Worm (Caenorhabditis elegans) whole organism, L4 larva: ENCODE data around the gene snf-7.

Experiments
- mdt-29 ChIP-seq: fragments of 200-800 bp; sonication (Bioruptor generic); IDR thresholded peaks from 2 replicates; pipeline ENCODE4 v1.3.6; 2022; ENCODE audit warnings: missing genetic modification reagents, missing genetic modification characterization, missing compliant biosample characterization
- unc-62 ChIP-seq, 3 experiments: fragments of 150-350 bp in 1 of 3; sonication (generic microtip); optimal IDR thresholded peaks in 2 of 3; peaks in 1 of 3; 1 replicate in 1 of 3; 2 replicates in 2 of 3; lab custom pipeline; 2014 to 2017; ENCODE audit warnings: missing biosample characterization in 3 of 3, missing genetic modification characterization in 3 of 3, missing genetic modification reagents in 3 of 3, missing genotype in 1 of 3

ce11 chrIII:13005161-13005560 is at the start of gene snf-7:
- no peak for TF ChIP-seq unc-62 (GFP tag; optimal IDR thresholded peaks at IDR 0.05 in 1 of 2; lab: Kevin White, UChicago)
- no peak for TF ChIP-seq unc-62 (tag; optimal IDR thresholded peaks at IDR 0.05; lab: Kevin White, UChicago)
- TF ChIP-seq mdt-29 (GFP tag; lab: Robert Waterston, UW) = no peak
